Worm (Caenorhabditis elegans) whole organism, young adult: ENCODE data around the gene ergi-1.

Experiments used
- D2030.7 ChIP-seq: fragments of 200-800 bp; sonication (Bioruptor generic); IDR thresholded peaks from 2 replicates; pipeline ENCODE4 v1.3.6; 2022; ENCODE audit warnings: missing genetic modification reagents, missing genetic modification characterization, missing compliant biosample characterization
- F10E7.11 ChIP-seq: sonication (generic microtip); optimal IDR thresholded peaks from 2 replicates; lab custom pipeline; 2017; ENCODE audit warnings: mild to moderate bottlenecking, missing genetic modification characterization, moderate library complexity, missing compliant biosample characterization
- dox-1 ChIP-seq: fragments of 200-800 bp; sonication (Bioruptor generic); IDR thresholded peaks from 2 replicates; pipeline ENCODE4 v1.3.6; 2022; ENCODE audit warnings: missing genetic modification reagents, missing genetic modification characterization, missing compliant biosample characterization
- efl-1 ChIP-seq: fragments of 150-350 bp; optimal IDR thresholded peaks from 2 replicates; lab custom pipeline; 2014; ENCODE audit warnings: missing biosample characterization, missing genetic modification reagents, missing genetic modification characterization
- egl-18 ChIP-seq: fragments of 200-800 bp; sonication (Bioruptor generic); IDR thresholded peaks from 2 replicates; pipeline ENCODE4 v1.3.6; 2022; ENCODE audit warnings: missing genetic modification reagents, missing genetic modification characterization, missing compliant biosample characterization
- gei-17 ChIP-seq: fragments of 200-800 bp; sonication (Bioruptor generic); optimal IDR thresholded peaks from 2 replicates; lab custom pipeline; 2018; ENCODE audit warnings: mild to moderate bottlenecking, missing genetic modification characterization, missing compliant biosample characterization
- him-1 ChIP-seq: sonication (generic microtip); optimal IDR thresholded peaks from 2 replicates; lab custom pipeline; 2016; ENCODE audit warnings: missing genotype, missing genetic modification reagents, missing genetic modification characterization, missing compliant biosample characterization
- hmg-1.2 ChIP-seq: fragments of 200-800 bp; sonication (Bioruptor generic); IDR thresholded peaks from 2 replicates; pipeline ENCODE4 v1.3.6; 2022; ENCODE audit warnings: missing genetic modification reagents, missing genetic modification characterization, missing compliant biosample characterization
- hmg-20 ChIP-seq: fragments of 200-800 bp; sonication (Bioruptor generic); IDR thresholded peaks from 2 replicates; pipeline ENCODE4 v1.3.6; 2022; ENCODE audit warnings: missing genetic modification reagents, missing genetic modification characterization, missing compliant biosample characterization
- nfya-1 ChIP-seq: sonication (generic microtip); optimal IDR thresholded peaks from 2 replicates; lab custom pipeline; 2017; ENCODE audit warnings: antibody characterized with exemption, missing compliant biosample characterization, missing genetic modification characterization, borderline replicate concordance; ENCODE audit not compliant: insufficient read depth
- nhr-90 ChIP-seq: sonication (generic microtip); optimal IDR thresholded peaks from 2 replicates; lab custom pipeline; 2016; ENCODE audit warnings: missing genotype, mild to moderate bottlenecking, missing genetic modification characterization, missing compliant biosample characterization
- rec-8 ChIP-seq, 2 experiments: sonication (generic microtip); optimal IDR thresholded peaks; 2 replicates each; lab custom pipeline; 2016; ENCODE audit warnings: mild to moderate bottlenecking in 2 of 2, missing genetic modification characterization in 2 of 2, missing genetic modification reagents in 2 of 2, missing genotype in 2 of 2, missing biosample characterization in 1 of 2, missing compliant biosample characterization in 1 of 2, moderate library complexity in 1 of 2
- repo-1 ChIP-seq: sonication (generic microtip); optimal IDR thresholded peaks from 2 replicates; lab custom pipeline; 2017; ENCODE audit warnings: mild to moderate bottlenecking, missing genetic modification characterization, missing compliant biosample characterization
- zim-3 ChIP-seq: sonication (generic microtip); optimal IDR thresholded peaks from 2 replicates; lab custom pipeline; 2017; ENCODE audit warnings: mild to moderate bottlenecking, missing genetic modification characterization, moderate library complexity, missing compliant biosample characterization

The ergi-1 gene

ce11 chrX:1990434-1990833 lies 44.6 kb downstream of the ergi-1 start, which contains the start of gene Y40A1A.2 (continued):
- TF ChIP-seq egl-18 (no peak), repo-1 (no peak), rec-8 (tag; optimal IDR thresholded peaks at IDR 0.05; lab: Kevin White, UChicago) (no peak), F10E7.11 (tag; lab: Kevin White, UChicago) (no peak)
- TF ChIP-seq, all 124 proteins: peak for 0

- TF ChIP-seq efl-1 (GFP tag; lab: Kevin White, UChicago) (peak; percentile 2), hmg-1.2 (GFP tag; lab: Robert Waterston, UW) (peak; percentile 79), nhr-90 (no peak), dox-1 (GFP tag; lab: Robert Waterston, UW) (peak; percentile 48; the same call in 1 of the 2 replicates), gei-17 (GFP tag; lab: Kevin White, UChicago) (peak; percentile 58), D2030.7 (GFP tag; lab: Robert Waterston, UW) (0 out of 2 replicates have a peak, but pooled peaks have one; percentile 17)
Observed at ce11 chrX:1989576-1989975, 45.5 kb downstream of the ergi-1 start, which contains the start of gene meg-3. TSS of gene meg-3 (minus strand) at chrX:1989607.

- TF ChIP-seq hmg-20 (GFP tag; lab: Robert Waterston, UW) = no peak
- TF ChIP-seq nfya-1 (tag; lab: Kevin White, UChicago) = no peak
- no peak for TF ChIP-seq zim-3 (tag; lab: Kevin White, UChicago)
- no peak for TF ChIP-seq him-1 (tag; lab: Kevin White, UChicago)
Observed at ce11 chrX:1984831-1985230, 50.2 kb downstream of the ergi-1 start.
